Fruit fly (Drosophila melanogaster) whole organism, adult: Measurements from ENCODE around the gene CG32856.

ENCODE experiments used
- CG11617 ChIP-seq: fragments of 200-800 bp; sonication (Bioruptor generic); optimal IDR thresholded peaks from 2 replicates; lab custom pipeline; 2017; ENCODE audit warnings: mild to moderate bottlenecking, missing biosample characterization, missing genetic modification reagents, missing genetic modification characterization
- CG12768 ChIP-seq: fragments of 200-800 bp; sonication (Bioruptor generic); optimal IDR thresholded peaks from 2 replicates; lab custom pipeline; 2017; ENCODE audit warnings: missing biosample characterization, missing genetic modification characterization, mild to moderate bottlenecking, moderate library complexity, missing genetic modification reagents
- CG14711 ChIP-seq: fragments of 200-800 bp; sonication (Bioruptor generic); optimal IDR thresholded peaks from 2 replicates; lab custom pipeline; 2018; ENCODE audit warnings: missing biosample characterization, mild to moderate bottlenecking, missing genetic modification characterization, moderate library complexity
- CG1620 ChIP-seq: fragments of 200-800 bp; sonication (Bioruptor generic); optimal IDR thresholded peaks from 2 replicates; lab custom pipeline; 2016; ENCODE audit warnings: missing biosample characterization, missing genetic modification characterization
- CG33017 ChIP-seq: fragments of 200-800 bp; sonication (Bioruptor generic); optimal IDR thresholded peaks from 2 replicates; lab custom pipeline; 2018; ENCODE audit warnings: missing biosample characterization, mild to moderate bottlenecking, missing genetic modification characterization, moderate library complexity
- CG5204 ChIP-seq: fragments of 200-800 bp; sonication (Bioruptor generic); optimal IDR thresholded peaks from 2 replicates; lab custom pipeline; 2016; ENCODE audit warnings: missing biosample characterization, missing genetic modification characterization
- CG7045 ChIP-seq: fragments of 200-800 bp; sonication (Bioruptor generic); optimal IDR thresholded peaks from 2 replicates; lab custom pipeline; 2017; ENCODE audit warnings: missing biosample characterization, mild to moderate bottlenecking, missing genetic modification characterization
- CG7101 ChIP-seq: fragments of 200-800 bp; sonication (Bioruptor generic); optimal IDR thresholded peaks from 2 replicates; lab custom pipeline; 2018; ENCODE audit warnings: missing biosample characterization, mild to moderate bottlenecking, missing genetic modification characterization, moderate library complexity
- Clk ChIP-seq: fragments of 200-800 bp; sonication (Bioruptor generic); optimal IDR thresholded peaks from 2 replicates; lab custom pipeline; 2017; ENCODE audit warnings: missing biosample characterization, missing genetic modification characterization
- Crg-1 ChIP-seq: fragments of 200-800 bp; sonication (Bioruptor generic); optimal IDR thresholded peaks from 2 replicates; lab custom pipeline; 2016; ENCODE audit warnings: missing biosample characterization, missing genetic modification characterization
- Hr96 ChIP-seq: fragments of 200-800 bp; sonication (Bioruptor generic); optimal IDR thresholded peaks from 2 replicates; lab custom pipeline; 2016; ENCODE audit warnings: missing biosample characterization, missing genetic modification characterization
- Mnt ChIP-seq: fragments of 200-800 bp; sonication (Bioruptor generic); optimal IDR thresholded peaks from 2 replicates; lab custom pipeline; 2016; ENCODE audit warnings: missing biosample characterization, mild to moderate bottlenecking, missing genetic modification characterization
- bab1 ChIP-seq: fragments of 200-800 bp; sonication (Bioruptor generic); optimal IDR thresholded peaks from 3 replicates; lab custom pipeline; 2019; ENCODE audit warnings: missing biosample characterization, mild to moderate bottlenecking, missing genetic modification characterization, moderate library complexity
- cic ChIP-seq: fragments of 200-800 bp; sonication (Bioruptor generic); optimal IDR thresholded peaks from 2 replicates; lab custom pipeline; 2017; ENCODE audit warnings: missing biosample characterization, mild to moderate bottlenecking, missing genetic modification characterization, moderate library complexity
- cnc ChIP-seq, 2 experiments: fragments of >200 bp; optimal IDR thresholded peaks; 2 replicates each; lab custom pipeline; 2017
- kay ChIP-seq: fragments of 200-800 bp; sonication (Bioruptor generic); peaks from one replicate; lab custom pipeline; 2016; ENCODE audit warnings: missing biosample characterization, missing genetic modification characterization, borderline replicate concordance
- ovo ChIP-seq: fragments of 200-800 bp; sonication (Bioruptor generic); optimal IDR thresholded peaks from 2 replicates; lab custom pipeline; 2016; ENCODE audit warnings: missing biosample characterization, missing genetic modification characterization
- pad ChIP-seq: fragments of 200-800 bp; sonication (Bioruptor generic); optimal IDR thresholded peaks from 3 replicates; lab custom pipeline; 2017; ENCODE audit warnings: missing biosample characterization, missing genetic modification characterization, mild to moderate bottlenecking, moderate library complexity, missing genetic modification reagents
- tj ChIP-seq: fragments of 200-800 bp; sonication (Bioruptor generic); optimal IDR thresholded peaks from 3 replicates; lab custom pipeline; 2017; ENCODE audit warnings: missing biosample characterization, mild to moderate bottlenecking, missing genetic modification characterization, moderate library complexity
- toe ChIP-seq: fragments of 200-800 bp; sonication (Bioruptor generic); optimal IDR thresholded peaks from 2 replicates; lab custom pipeline; 2016; ENCODE audit warnings: missing biosample characterization, missing genetic modification characterization

Gene CG32856

dm6 chr3R:16010009-16010505, 44.9 kb upstream of the CG32856 start:
- peak; percentile 75 for TF ChIP-seq kay (GFP tag; lab: Kevin White, UChicago)
- TF ChIP-seq bab1: no peak

- no peak for TF ChIP-seq CG7101 (tag; lab: Kevin White, UChicago)
- TF ChIP-seq cic (GFP tag; lab: Kevin White, UChicago): no peak
- no peak for TF ChIP-seq Clk (GFP tag; lab: Kevin White, UChicago)
- TF ChIP-seq CG1620 (GFP tag; lab: Kevin White, UChicago): no peak
- TF ChIP-seq tj: no peak
- no peak for TF ChIP-seq pad
- no peak for TF ChIP-seq Hr96 (GFP tag; lab: Kevin White, UChicago)
- TF ChIP-seq CG5204: no peak
- TF ChIP-seq Mnt (GFP tag; lab: Kevin White, UChicago): no peak
- TF ChIP-seq toe (GFP tag; lab: Kevin White, UChicago): no peak
- TF ChIP-seq CG14711 (tag; lab: Kevin White, UChicago): no peak
- TF ChIP-seq cnc (optimal IDR thresholded peaks at IDR 0.05; lab: Kevin White, UChicago): no peak
- TF ChIP-seq ovo (GFP tag; lab: Kevin White, UChicago): no peak
- no peak for TF ChIP-seq CG7045 (GFP tag; lab: Kevin White, UChicago)
These were observed 43.9 kb upstream of the CG32856 start, which contains the start of gene GATAe for dm6 chr3R:16009030-16009429. Gene GATAe, plus strand, starts transcription at chr3R:16009105.

dm6 chr3R:16008300-16008699, 43.1 kb upstream of the CG32856 start:
- TF ChIP-seq cnc (optimal IDR thresholded peaks at IDR 0.05; lab: Kevin White, UChicago) (no peak), CG12768 (GFP tag; lab: Kevin White, UChicago) (no peak), Crg-1 (no peak), CG5204 (no peak), tj (no peak), cic (GFP tag; lab: Kevin White, UChicago) (peak; percentile 45), ovo (GFP tag; lab: Kevin White, UChicago) (no peak), CG11617 (GFP tag; lab: Kevin White, UChicago) (no peak), pad (no peak), CG7045 (GFP tag; lab: Kevin White, UChicago) (no peak), CG14711 (tag; lab: Kevin White, UChicago) (no peak), Hr96 (GFP tag; lab: Kevin White, UChicago) (peak; percentile 21), CG33017 (tag; lab: Kevin White, UChicago) (no peak)

- peak; percentile 16 for TF ChIP-seq Mnt (GFP tag; lab: Kevin White, UChicago)
- TF ChIP-seq CG5204: no peak
- peak; percentile 68 for TF ChIP-seq kay (GFP tag; lab: Kevin White, UChicago)
These were observed 41.8 kb upstream of the CG32856 start for dm6 chr3R:16006806-16007556.

- peak; percentile 50 for TF ChIP-seq CG7101 (tag; lab: Kevin White, UChicago)
- peak; percentile 25 for TF ChIP-seq CG14711 (tag; lab: Kevin White, UChicago)
- no peak for TF ChIP-seq bab1
- no peak for TF ChIP-seq CG11617 (GFP tag; lab: Kevin White, UChicago)
- peak; percentile 55 for TF ChIP-seq ovo (GFP tag; lab: Kevin White, UChicago)
- TF ChIP-seq CG33017 (tag; lab: Kevin White, UChicago): no peak
- TF ChIP-seq kay (GFP tag; lab: Kevin White, UChicago): peak; percentile 52
- TF ChIP-seq cnc (optimal IDR thresholded peaks at IDR 0.05; lab: Kevin White, UChicago): no peak
- TF ChIP-seq CG7045 (GFP tag; lab: Kevin White, UChicago): no peak
- TF ChIP-seq CG12768 (GFP tag; lab: Kevin White, UChicago): peak; percentile 26
- no peak for TF ChIP-seq Mnt (GFP tag; lab: Kevin White, UChicago)
- TF ChIP-seq Crg-1: peak; percentile 25
- no peak for TF ChIP-seq CG1620 (GFP tag; lab: Kevin White, UChicago)
These were observed 40.8 kb upstream of the CG32856 start for dm6 chr3R:16005943-16006342.

dm6 chr3R:16004691-16005474, 39.7 kb upstream of the CG32856 start:
- TF ChIP-seq Mnt (GFP tag; lab: Kevin White, UChicago): peak; percentile 89
- no peak for TF ChIP-seq CG1620 (GFP tag; lab: Kevin White, UChicago)
- TF ChIP-seq Crg-1: peak; percentile 42
- peak; percentile 56 for TF ChIP-seq CG11617 (GFP tag; lab: Kevin White, UChicago)
- TF ChIP-seq CG12768 (GFP tag; lab: Kevin White, UChicago): peak; percentile 88
- peak; percentile 81 for TF ChIP-seq kay (GFP tag; lab: Kevin White, UChicago)
- TF ChIP-seq CG7101 (tag; lab: Kevin White, UChicago): peak; percentile 15
- peak; percentile 77 for TF ChIP-seq CG33017 (tag; lab: Kevin White, UChicago)
- peak; percentile 58 for TF ChIP-seq CG14711 (tag; lab: Kevin White, UChicago)
- TF ChIP-seq Clk (GFP tag; lab: Kevin White, UChicago): peak; percentile 73
- TF ChIP-seq cnc (optimal IDR thresholded peaks at IDR 0.05; lab: Kevin White, UChicago): peak; percentile 66 to 69
- peak; percentile 7 for TF ChIP-seq bab1
- peak; percentile 96 for TF ChIP-seq cic (GFP tag; lab: Kevin White, UChicago)
- peak; percentile 36 for TF ChIP-seq toe (GFP tag; lab: Kevin White, UChicago)
- peak; percentile 53 for TF ChIP-seq CG7045 (GFP tag; lab: Kevin White, UChicago)
- TF ChIP-seq Hr96 (GFP tag; lab: Kevin White, UChicago): peak; percentile 56
- TF ChIP-seq pad: peak; percentile 68
- TF ChIP-seq CG5204: peak; percentile 20
- peak; percentile 36 for TF ChIP-seq ovo (GFP tag; lab: Kevin White, UChicago)
- peak; percentile 33 for TF ChIP-seq tj
